Worm (Caenorhabditis elegans) whole organism, L4/young adult: Measurements from ENCODE around the gene cest-7.

Source experiments
- W03F9.2 ChIP-seq: fragments of 150-350 bp; optimal IDR thresholded peaks from 2 replicates; lab custom pipeline; 2014; ENCODE audit warnings: missing biosample characterization, missing genetic modification characterization
- dao-5 ChIP-seq: sonication (generic microtip); optimal IDR thresholded peaks from 2 replicates; lab custom pipeline; 2016; ENCODE audit warnings: missing genotype, missing genetic modification characterization, moderate library complexity, missing compliant biosample characterization
- him-1 ChIP-seq: sonication (generic microtip); optimal IDR thresholded peaks from 2 replicates; lab custom pipeline; 2016; ENCODE audit warnings: missing genotype, missing genetic modification reagents, missing genetic modification characterization, missing compliant biosample characterization

DNA sequence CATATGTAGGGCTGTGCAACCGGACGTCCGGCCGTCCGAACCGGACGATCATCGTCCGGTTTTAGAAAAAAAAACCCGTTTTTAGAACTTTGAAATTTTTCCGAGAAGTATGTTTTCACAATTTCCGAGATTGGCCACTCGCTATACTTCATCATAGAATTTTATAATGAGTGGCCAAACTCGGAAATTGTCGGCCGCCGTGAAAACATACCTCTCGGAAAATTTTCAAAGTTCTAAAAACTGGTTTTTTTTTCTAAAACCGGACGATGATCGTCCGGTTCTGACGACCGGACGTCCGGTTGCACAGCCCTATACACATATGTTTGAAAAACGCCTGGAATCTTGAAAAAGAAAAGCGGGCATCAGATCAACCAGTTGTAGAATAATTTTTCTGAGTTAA lies 2.6 kb upstream of the cest-7 start:
- no peak for TF ChIP-seq W03F9.2 (tag; lab: Kevin White, UChicago)
- no peak for TF ChIP-seq dao-5 (tag; lab: Kevin White, UChicago)
- no peak for TF ChIP-seq him-1 (tag; lab: Kevin White, UChicago)
